Worm (Caenorhabditis elegans): ENCODE data around the gene fkh-9.
A peak's percentile ranks its signal among the peaks of the same experiment; 100 is the strongest.

fkh-9 gene

DNA sequence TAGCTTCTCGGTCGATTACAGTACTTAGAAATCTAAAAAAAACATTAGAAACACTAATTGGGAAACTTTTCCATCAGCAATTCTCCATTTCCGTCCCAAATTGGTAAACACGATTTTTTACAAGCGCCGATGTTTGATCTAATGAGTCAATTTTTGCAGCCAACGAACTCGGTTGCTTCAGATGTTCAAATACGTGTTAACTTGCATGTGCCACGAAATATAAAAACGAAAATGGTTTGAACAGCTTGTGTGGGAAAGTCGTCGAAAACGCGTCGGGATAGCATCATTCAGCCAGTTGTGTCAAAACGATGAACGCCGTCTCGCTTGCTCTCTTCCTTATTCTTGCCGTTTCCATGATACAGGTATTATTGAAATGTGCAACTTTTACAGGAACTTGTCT lies 21.9 kb downstream of the fkh-9 start, which contains the start of gene F35A5.2:
Gene F35A5.2 (plus strand): TSS at position 301 of the 400 bp plus-strand sequence.
- TF ChIP-seq fkh-2 (tag; optimal IDR thresholded peaks at IDR 0.05): no peak
- TF ChIP-seq skn-1 (tag; optimal IDR thresholded peaks at IDR 0.05): no peak
- no peak for TF ChIP-seq elt-2 (tag; optimal IDR thresholded peaks at IDR 0.05)
- TF ChIP-seq pqm-1 (tag; optimal IDR thresholded peaks at IDR 0.05): no peak
- TF ChIP-seq lin-39 (tag; optimal IDR thresholded peaks at IDR 0.05): no peak
- TF ChIP-seq ceh-9 (tag; optimal IDR thresholded peaks at IDR 0.05): no peak
- TF ChIP-seq fos-1 (tag; optimal IDR thresholded peaks at IDR 0.05): no peak
- TF ChIP-seq ceh-82 (tag; optimal IDR thresholded peaks at IDR 0.05): no peak
- no peak for TF ChIP-seq nhr-43 (tag; optimal IDR thresholded peaks at IDR 0.05; ENCODE audit: poor library complexity, severe bottlenecking)
- no peak for TF ChIP-seq ama-1 (optimal IDR thresholded peaks at IDR 0.05)
- no peak for TF ChIP-seq unc-62 (GFP tag; optimal IDR thresholded peaks at IDR 0.05)
- no peak for TF ChIP-seq eor-1 (tag; optimal IDR thresholded peaks at IDR 0.05)
- no peak for TF ChIP-seq ceh-28 (tag; optimal IDR thresholded peaks at IDR 0.05)
- TF ChIP-seq hmg-11 (tag; optimal IDR thresholded peaks at IDR 0.05): no peak
- no peak for TF ChIP-seq egl-27 (tag; optimal IDR thresholded peaks at IDR 0.05)

DNA sequence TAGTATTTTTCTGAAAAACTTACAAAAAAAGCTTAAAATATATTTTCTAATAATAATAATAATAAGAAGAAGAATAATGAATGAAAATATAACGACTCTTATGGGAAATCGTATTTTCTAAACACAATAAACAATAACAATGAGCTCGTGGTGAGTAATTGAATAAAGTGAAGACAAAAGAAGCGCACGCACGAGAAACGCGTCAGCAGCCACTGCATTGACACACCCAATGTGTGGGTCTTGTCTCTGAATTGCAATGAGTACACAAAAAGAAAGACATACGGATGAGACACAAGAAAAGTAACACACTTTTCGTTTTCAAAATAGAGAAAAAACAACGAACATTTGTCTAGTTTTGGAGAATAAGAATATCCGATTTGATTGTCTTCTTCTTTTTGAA lies 23.4 kb downstream of the fkh-9 start, which contains the start of gene F35A5.8:
Gene F35A5.8 (minus strand): TSS at position 151 of the 400 bp plus-strand sequence.
- peak; percentile 64 for TF ChIP-seq nhr-25 (tag; optimal IDR thresholded peaks at IDR 0.05)
- peak; percentile 12 for TF ChIP-seq ceh-28 (tag; optimal IDR thresholded peaks at IDR 0.05)
- TF ChIP-seq unc-62 (GFP tag; optimal IDR thresholded peaks at IDR 0.05): no peak
- no peak for TF ChIP-seq nhr-67 (tag; optimal IDR thresholded peaks at IDR 0.05)
- TF ChIP-seq jun-1 (tag; optimal IDR thresholded peaks at IDR 0.05): no peak
- no peak for TF ChIP-seq sea-2 (GFP tag; optimal IDR thresholded peaks at IDR 0.05)
- no peak for TF ChIP-seq unc-39 (tag; optimal IDR thresholded peaks at IDR 0.05)
- TF ChIP-seq egl-5 (tag; optimal IDR thresholded peaks at IDR 0.05): no peak
- TF ChIP-seq nfya-1 (tag; optimal IDR thresholded peaks at IDR 0.05; ENCODE audit: insufficient read depth): peak; percentile 75
- TF ChIP-seq fos-1 (tag; optimal IDR thresholded peaks at IDR 0.05): no peak
- TF ChIP-seq ZK546.5 (tag; optimal IDR thresholded peaks at IDR 0.05): no peak
- TF ChIP-seq ceh-82 (tag; optimal IDR thresholded peaks at IDR 0.05): peak; percentile 61
- peak; percentile 58 for TF ChIP-seq elt-2 (tag; optimal IDR thresholded peaks at IDR 0.05)
- TF ChIP-seq daf-12 (tag; optimal IDR thresholded peaks at IDR 0.05): no peak
- TF ChIP-seq lsy-12 (tag; optimal IDR thresholded peaks at IDR 0.05): peak; percentile 43
- peak; percentile 64 for TF ChIP-seq tbx-2 (tag; optimal IDR thresholded peaks at IDR 0.05)
- TF ChIP-seq eor-1 (tag; optimal IDR thresholded peaks at IDR 0.05): no peak
- no peak for TF ChIP-seq ama-1 (optimal IDR thresholded peaks at IDR 0.05)
- TF ChIP-seq nhr-23 (tag; optimal IDR thresholded peaks at IDR 0.05): peak; percentile 79
- no peak for TF ChIP-seq nhr-76 (tag; optimal IDR thresholded peaks at IDR 0.05)
- TF ChIP-seq hmg-11 (tag; optimal IDR thresholded peaks at IDR 0.05): no peak
- TF ChIP-seq lin-15B (tag; optimal IDR thresholded peaks at IDR 0.05): peak; percentile 48
- peak; percentile 55 for TF ChIP-seq snpc-4 (tag; optimal IDR thresholded peaks at IDR 0.05)
- TF ChIP-seq lin-39 (tag; optimal IDR thresholded peaks at IDR 0.05): peak; percentile 37
- no peak for TF ChIP-seq fkh-10 (GFP tag; optimal IDR thresholded peaks at IDR 0.05)
- TF ChIP-seq skn-1 (tag; optimal IDR thresholded peaks at IDR 0.05): peak; percentile 11
- no peak for TF ChIP-seq nhr-77 (tag; optimal IDR thresholded peaks at IDR 0.05)
- TF ChIP-seq aly-2 (tag; optimal IDR thresholded peaks at IDR 0.05): no peak
- peak; percentile 13 for TF ChIP-seq pqm-1 (tag; optimal IDR thresholded peaks at IDR 0.05)
- TF ChIP-seq pha-4 (tag; optimal IDR thresholded peaks at IDR 0.05): peak; percentile 94
- no peak for TF ChIP-seq ztf-11 (tag; optimal IDR thresholded peaks at IDR 0.05)
- no peak for TF ChIP-seq R02D3.7 (tag; optimal IDR thresholded peaks at IDR 0.05)

DNA sequence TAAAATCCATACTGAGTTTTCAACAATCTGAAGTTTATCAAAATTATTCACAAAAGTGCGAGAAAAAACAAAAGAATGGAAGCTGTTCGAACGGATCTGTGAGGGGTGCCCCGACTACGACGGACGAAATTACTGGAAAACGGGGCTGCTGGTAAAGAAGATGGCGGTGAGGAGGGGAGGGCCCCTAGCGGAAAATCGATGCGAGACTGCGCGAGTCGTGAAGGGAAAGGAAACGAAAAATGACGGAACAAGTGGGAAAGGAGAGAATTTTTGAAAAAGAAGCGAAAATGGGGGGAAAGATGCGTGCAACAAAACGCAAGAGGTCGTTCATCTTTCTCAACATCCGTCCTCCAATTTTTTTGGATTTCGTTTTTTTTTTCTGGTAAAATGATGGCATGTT lies 24.0 kb downstream of the fkh-9 start:
- TF ChIP-seq nfya-1 (tag; optimal IDR thresholded peaks at IDR 0.05; ENCODE audit: insufficient read depth) (peak; percentile 52), lsy-12 (tag; optimal IDR thresholded peaks at IDR 0.05) (no peak), lin-39 (tag; optimal IDR thresholded peaks at IDR 0.05) (peak; percentile 82), ztf-11 (tag; optimal IDR thresholded peaks at IDR 0.05) (no peak), fkh-10 (GFP tag; optimal IDR thresholded peaks at IDR 0.05) (peak; percentile 20), ama-1 (optimal IDR thresholded peaks at IDR 0.05) (no peak), fos-1 (tag; optimal IDR thresholded peaks at IDR 0.05) (no peak), R02D3.7 (tag; optimal IDR thresholded peaks at IDR 0.05) (no peak), hmg-11 (tag; optimal IDR thresholded peaks at IDR 0.05) (peak; percentile 44), zag-1 (tag; optimal IDR thresholded peaks at IDR 0.05) (no peak)

DNA sequence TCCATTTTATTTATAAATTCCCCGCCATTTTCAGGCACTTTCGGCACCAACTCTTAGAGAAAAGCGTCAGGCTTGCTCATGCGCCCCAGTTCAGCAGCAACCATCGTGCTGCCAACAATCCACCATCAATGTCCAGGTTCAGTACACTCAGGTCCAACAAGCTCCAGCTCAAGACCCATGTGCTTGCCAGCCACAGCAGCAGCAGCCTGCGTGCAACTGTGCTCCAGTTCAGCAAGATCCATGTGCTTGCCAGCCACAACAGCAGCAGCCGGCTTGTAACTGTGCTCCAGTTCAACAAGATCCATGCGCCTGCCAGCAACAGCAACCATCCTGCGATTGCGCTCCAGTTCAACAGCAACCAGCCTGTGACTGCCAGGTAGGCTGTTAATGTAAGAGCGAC lies 28.5 kb downstream of the fkh-9 start:
- TF ChIP-seq elt-3 (tag; optimal IDR thresholded peaks at IDR 0.05) (no peak), nhr-43 (tag; optimal IDR thresholded peaks at IDR 0.05; ENCODE audit: poor library complexity, severe bottlenecking) (no peak), tbx-2 (tag; optimal IDR thresholded peaks at IDR 0.05) (no peak), jun-1 (tag; optimal IDR thresholded peaks at IDR 0.05) (no peak), elt-1 (tag; optimal IDR thresholded peaks at IDR 0.05) (no peak), unc-39 (tag; optimal IDR thresholded peaks at IDR 0.05) (no peak), pha-4 (tag; optimal IDR thresholded peaks at IDR 0.05) (no peak), nhr-12 (tag; optimal IDR thresholded peaks at IDR 0.05) (no peak), lin-15B (tag; optimal IDR thresholded peaks at IDR 0.05) (no peak), nhr-28 (tag; optimal IDR thresholded peaks at IDR 0.05) (no peak)

Measured in whole organism, L3 larva.